Worm (Caenorhabditis elegans) whole organism, L1 larva: ENCODE measurements around the gene C56E6.2.

ENCODE experiments used
- C34B4.2 ChIP-seq: sonication (generic microtip); optimal IDR thresholded peaks from 2 replicates; lab custom pipeline; 2017; ENCODE audit warnings: mild to moderate bottlenecking, missing genetic modification characterization, missing compliant biosample characterization
- Y116A8C.19 ChIP-seq: sonication (generic microtip); optimal IDR thresholded peaks from 2 replicates; lab custom pipeline; 2016; ENCODE audit warnings: missing compliant biosample characterization, missing genetic modification characterization, borderline replicate concordance
- aly-2 ChIP-seq: fragments of 150-350 bp; optimal IDR thresholded peaks from 2 replicates; lab custom pipeline; 2014; ENCODE audit warnings: missing biosample characterization, missing genetic modification characterization
- blmp-1 ChIP-seq: fragments of 150-350 bp; optimal IDR thresholded peaks from 2 replicates; lab custom pipeline; 2014; ENCODE audit warnings: missing biosample characterization, missing genetic modification characterization
- ceh-63 ChIP-seq: fragments of 200-800 bp; sonication (Bioruptor generic); optimal IDR thresholded peaks from 2 replicates; lab custom pipeline; 2018; ENCODE audit warnings: mild to moderate bottlenecking, missing genetic modification characterization, missing compliant biosample characterization
- ceh-8 ChIP-seq: fragments of 200-800 bp; sonication (Bioruptor generic); optimal IDR thresholded peaks from 2 replicates; lab custom pipeline; 2018; ENCODE audit warnings: mild to moderate bottlenecking, missing genetic modification characterization, moderate library complexity, missing compliant biosample characterization
- ceh-82 ChIP-seq, 3 experiments: fragments of 150-350 bp in 1 of 3; sonication (generic microtip) in 2 of 3; optimal IDR thresholded peaks; 2 replicates each; lab custom pipeline; 2014 to 2017; ENCODE audit warnings: missing biosample characterization in 3 of 3, missing genetic modification characterization in 3 of 3
- ceh-88 ChIP-seq: fragments of 200-800 bp; sonication (Bioruptor generic); IDR thresholded peaks from 2 replicates; pipeline ENCODE4 v1.3.6; 2022; ENCODE audit warnings: missing genetic modification characterization, missing compliant biosample characterization
- dpl-1 ChIP-seq, 3 experiments: fragments of 150-350 bp in 2 of 3; sonication (generic microtip) in 1 of 3; optimal IDR thresholded peaks; 2 replicates each; lab custom pipeline; 2014 to 2017; ENCODE audit warnings: missing biosample characterization in 3 of 3, missing genetic modification characterization in 3 of 3, missing genetic modification reagents in 3 of 3
- efl-3 ChIP-seq: fragments of 200-800 bp; sonication (Bioruptor generic); optimal IDR thresholded peaks from 2 replicates; lab custom pipeline; 2018; ENCODE audit warnings: mild to moderate bottlenecking, missing genetic modification characterization, missing compliant biosample characterization
- egl-13 ChIP-seq: sonication (generic microtip); optimal IDR thresholded peaks from 2 replicates; lab custom pipeline; 2016; ENCODE audit warnings: missing genotype, missing genetic modification reagents, missing genetic modification characterization, missing compliant biosample characterization
- egl-27 ChIP-seq, 2 experiments: fragments of 150-350 bp in 1 of 2; sonication (generic microtip); optimal IDR thresholded peaks; 3 replicates each; lab custom pipeline; 2017 to 2018; ENCODE audit warnings: missing biosample characterization in 2 of 2, missing genetic modification characterization in 2 of 2, missing genetic modification reagents in 2 of 2
- elt-2 ChIP-seq: sonication (generic microtip); optimal IDR thresholded peaks from 2 replicates; lab custom pipeline; 2016; ENCODE audit warnings: missing genetic modification characterization, mild to moderate bottlenecking, inconsistent platforms, missing compliant biosample characterization, missing genetic modification reagents
- ets-5 ChIP-seq: fragments of 200-800 bp; sonication (Bioruptor generic); IDR thresholded peaks from 2 replicates; pipeline ENCODE4 v1.3.6; 2022; ENCODE audit warnings: missing genetic modification characterization, missing compliant biosample characterization
- fkh-10 ChIP-seq: sonication (generic microtip); optimal IDR thresholded peaks from 2 replicates; lab custom pipeline; 2017; ENCODE audit warnings: missing biosample characterization, missing genetic modification reagents, missing genetic modification characterization
- fkh-8 ChIP-seq: sonication (generic microtip); optimal IDR thresholded peaks from 2 replicates; lab custom pipeline; 2016; ENCODE audit warnings: mild to moderate bottlenecking, missing genetic modification characterization, missing compliant biosample characterization
- fos-1 ChIP-seq: fragments of 150-350 bp; optimal IDR thresholded peaks from 2 replicates; lab custom pipeline; 2014; ENCODE audit warnings: missing biosample characterization, missing genetic modification characterization
- grh-1 ChIP-seq: fragments of 200-800 bp; sonication (Bioruptor generic); IDR thresholded peaks from 2 replicates; pipeline ENCODE4 v1.3.6; 2022; ENCODE audit warnings: missing genetic modification reagents, missing genetic modification characterization, missing compliant biosample characterization
- hlh-17 ChIP-seq: fragments of 200-800 bp; sonication (Bioruptor generic); optimal IDR thresholded peaks from 2 replicates; lab custom pipeline; 2018; ENCODE audit warnings: missing genetic modification characterization, mild to moderate bottlenecking, missing compliant biosample characterization, moderate library complexity, borderline replicate concordance
- hlh-4 ChIP-seq: sonication (generic microtip); optimal IDR thresholded peaks from 2 replicates; lab custom pipeline; 2016; ENCODE audit warnings: mild to moderate bottlenecking, missing genetic modification characterization, missing compliant biosample characterization
- irx-1 ChIP-seq: sonication (generic microtip); optimal IDR thresholded peaks from 2 replicates; lab custom pipeline; 2016; ENCODE audit warnings: missing genetic modification characterization, missing compliant biosample characterization
- isw-1 ChIP-seq: fragments of 200-800 bp; sonication (Bioruptor generic); IDR thresholded peaks from 2 replicates; pipeline ENCODE4 v1.3.6; 2022; ENCODE audit warnings: missing genetic modification characterization, missing compliant biosample characterization
- jun-1 ChIP-seq: fragments of 150-350 bp; optimal IDR thresholded peaks from 2 replicates; lab custom pipeline; 2014; ENCODE audit warnings: missing biosample characterization, missing genetic modification reagents, missing genetic modification characterization
- lin-14 ChIP-seq: fragments of 200-800 bp; sonication (Bioruptor generic); optimal IDR thresholded peaks from 2 replicates; lab custom pipeline; 2018; ENCODE audit warnings: mild to moderate bottlenecking, missing genetic modification characterization, moderate library complexity, missing compliant biosample characterization
- lin-35 ChIP-seq, 2 experiments: fragments of 150-350 bp; optimal IDR thresholded peaks; 2 replicates each; lab custom pipeline; 2014; ENCODE audit warnings: missing biosample characterization in 2 of 2, missing genetic modification characterization in 2 of 2, missing genetic modification reagents in 2 of 2
- lin-39 ChIP-seq: fragments of 150-350 bp; optimal IDR thresholded peaks from 2 replicates; lab custom pipeline; 2014; ENCODE audit warnings: missing biosample characterization, missing genetic modification reagents, missing genetic modification characterization
- mef-2 ChIP-seq: fragments of 150-350 bp; optimal IDR thresholded peaks from 2 replicates; lab custom pipeline; 2014; ENCODE audit warnings: missing biosample characterization, missing genetic modification characterization
- mep-1 ChIP-seq: fragments of 150-350 bp; optimal IDR thresholded peaks from 2 replicates; lab custom pipeline; 2014; ENCODE audit warnings: missing biosample characterization, missing genetic modification characterization
- nhr-12 ChIP-seq: sonication (generic microtip); optimal IDR thresholded peaks from 2 replicates; lab custom pipeline; 2017; ENCODE audit warnings: missing biosample characterization, missing genetic modification characterization
- nhr-19 ChIP-seq: fragments of 200-800 bp; sonication (Bioruptor generic); conservative IDR thresholded peaks from 2 replicates; pipeline ENCODE4 v1.3.6; 2022; ENCODE audit warnings: missing genetic modification characterization, missing compliant biosample characterization
- nhr-237 ChIP-seq: fragments of 150-350 bp; optimal IDR thresholded peaks from 2 replicates; lab custom pipeline; 2014; ENCODE audit warnings: missing biosample characterization, missing genetic modification characterization
- nhr-71 ChIP-seq: sonication (generic microtip); optimal IDR thresholded peaks from 2 replicates; lab custom pipeline; 2016; ENCODE audit warnings: mild to moderate bottlenecking, missing genetic modification characterization, moderate library complexity, missing compliant biosample characterization
- nhr-76 ChIP-seq: sonication (generic microtip); optimal IDR thresholded peaks from 2 replicates; lab custom pipeline; 2017; ENCODE audit warnings: missing biosample characterization, missing genetic modification characterization
- nhr-84 ChIP-seq: sonication (generic microtip); optimal IDR thresholded peaks from 2 replicates; lab custom pipeline; 2017; ENCODE audit warnings: missing biosample characterization, missing genetic modification characterization
- nhr-85 ChIP-seq: sonication (generic microtip); peaks from one replicate; lab custom pipeline; 2016; ENCODE audit warnings: missing genetic modification characterization, inconsistent platforms, missing compliant biosample characterization
- nhr-90 ChIP-seq: sonication (generic microtip); optimal IDR thresholded peaks from 2 replicates; lab custom pipeline; 2016; ENCODE audit warnings: mild to moderate bottlenecking, missing genetic modification characterization, missing compliant biosample characterization; ENCODE audit not compliant: poor library complexity
- pag-3 ChIP-seq: sonication (generic microtip); optimal IDR thresholded peaks from 2 replicates; lab custom pipeline; 2017; ENCODE audit warnings: missing genetic modification characterization, mild to moderate bottlenecking, missing compliant biosample characterization, antibody characterized with exemption, borderline replicate concordance; ENCODE audit not compliant: insufficient read depth
- pax-3 ChIP-seq: fragments of 200-800 bp; sonication (Bioruptor generic); optimal IDR thresholded peaks from 2 replicates; lab custom pipeline; 2018; ENCODE audit warnings: mild to moderate bottlenecking, missing genetic modification characterization, moderate library complexity, missing compliant biosample characterization
- rnt-1 ChIP-seq: sonication (generic microtip); optimal IDR thresholded peaks from 2 replicates; lab custom pipeline; 2016; ENCODE audit warnings: mild to moderate bottlenecking, missing genetic modification characterization, moderate library complexity, missing compliant biosample characterization
- snpc-4 ChIP-seq: fragments of 150-350 bp; optimal IDR thresholded peaks from 2 replicates; lab custom pipeline; 2014; ENCODE audit warnings: missing biosample characterization, missing genetic modification characterization
- snu-23 ChIP-seq: sonication (generic microtip); optimal IDR thresholded peaks from 2 replicates; lab custom pipeline; 2016; ENCODE audit warnings: missing genetic modification characterization, missing compliant biosample characterization
- sptf-1 ChIP-seq: fragments of 150-350 bp; optimal IDR thresholded peaks from 2 replicates; lab custom pipeline; 2014; ENCODE audit warnings: missing biosample characterization, missing genetic modification characterization
- unc-130 ChIP-seq: fragments of 150-350 bp; optimal IDR thresholded peaks from 2 replicates; lab custom pipeline; 2017; ENCODE audit warnings: missing biosample characterization, missing genetic modification characterization, inconsistent platforms
- unc-86 ChIP-seq: sonication (generic microtip); optimal IDR thresholded peaks from 2 replicates; lab custom pipeline; 2016; ENCODE audit warnings: missing genetic modification characterization, missing compliant biosample characterization
- unc-98 ChIP-seq: fragments of 200-800 bp; sonication (Bioruptor generic); IDR thresholded peaks from 2 replicates; pipeline ENCODE4 v1.3.6; 2022; ENCODE audit warnings: missing genetic modification characterization, missing compliant biosample characterization
- vab-15 ChIP-seq: sonication (generic microtip); optimal IDR thresholded peaks from 2 replicates; lab custom pipeline; 2017; ENCODE audit warnings: missing genotype, mild to moderate bottlenecking, missing genetic modification characterization, missing compliant biosample characterization
- xbp-1 ChIP-seq: sonication (generic microtip); optimal IDR thresholded peaks from 2 replicates; lab custom pipeline; 2016; ENCODE audit warnings: missing genetic modification characterization, missing compliant biosample characterization
- ztf-4 ChIP-seq: fragments of 150-350 bp; optimal IDR thresholded peaks from 2 replicates; lab custom pipeline; 2014; ENCODE audit warnings: missing biosample characterization, missing genetic modification characterization

C56E6.2 gene

DNA sequence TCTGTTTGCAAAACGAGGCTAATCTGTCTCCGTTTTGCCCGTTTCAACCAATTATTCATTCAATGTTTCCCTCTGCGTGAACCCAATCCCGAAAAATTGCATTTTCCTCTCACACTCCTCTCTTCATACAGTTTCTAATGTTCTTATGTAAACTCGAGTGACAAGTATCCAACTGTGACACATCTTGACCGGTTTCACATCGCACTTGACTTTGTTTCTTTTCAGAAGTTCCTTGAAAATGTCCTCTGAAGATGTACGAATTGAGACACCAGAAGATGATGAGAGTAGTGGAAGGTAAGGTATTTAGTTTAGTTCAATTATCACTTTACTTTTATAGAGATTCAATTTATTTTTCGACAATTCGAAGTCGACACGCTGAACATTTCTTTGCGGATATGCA lies 7.2 kb downstream of the C56E6.2 start, which contains the start of gene abcx-1:
TSS of gene abcx-1 (plus strand) at position 224 of the 400 bp plus-strand sequence.
- TF ChIP-seq unc-130 (tag; lab: Kevin White, UChicago) (no peak), fkh-8 (no peak), nhr-85 (tag; lab: Kevin White, UChicago) (peak; percentile 79), pag-3 (tag; lab: Kevin White, UChicago) (no peak), hlh-17 (GFP tag; lab: Kevin White, UChicago) (no peak), grh-1 (GFP tag; lab: Robert Waterston, UW) (no peak), snpc-4 (tag; lab: Kevin White, UChicago) (no peak), lin-14 (GFP tag; lab: Kevin White, UChicago) (peak; percentile 45), nhr-12 (tag; lab: Kevin White, UChicago) (no peak), ceh-88 (GFP tag; lab: Robert Waterston, UW) (no peak), jun-1 (no peak)
- TF ChIP-seq, all 84 proteins: peak for 2

DNA sequence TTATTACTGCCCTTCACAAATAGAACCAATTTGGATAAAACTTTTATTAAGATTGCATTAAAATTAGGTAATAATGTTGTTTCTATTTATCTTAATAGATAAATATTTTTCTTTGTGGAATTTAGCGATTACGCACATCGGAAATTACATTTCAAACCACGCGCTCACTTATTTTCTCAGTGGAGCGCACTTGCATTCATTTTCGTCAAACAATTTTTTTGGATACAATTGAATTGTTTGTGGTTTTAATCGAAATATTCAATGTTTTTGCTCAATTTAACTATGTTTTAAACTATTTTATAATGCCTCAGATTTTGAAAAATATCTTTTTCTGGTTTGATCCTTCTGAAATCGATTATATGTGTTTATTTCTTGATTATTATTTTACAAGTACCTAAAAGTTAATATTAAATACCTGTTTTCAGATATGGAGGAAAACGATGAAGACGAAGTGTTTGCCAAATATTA lies 11.3 kb downstream of the C56E6.2 start, which contains the start of gene utp-20:
TSS of gene utp-20 (plus strand) at position 418 of the 468 bp plus-strand sequence.
- TF ChIP-seq grh-1 (GFP tag; lab: Robert Waterston, UW) (no peak), sptf-1 (tag; lab: Kevin White, UChicago) (no peak), pax-3 (tag; lab: Kevin White, UChicago) (no peak), ceh-8 (GFP tag; lab: Kevin White, UChicago) (no peak), unc-130 (tag; lab: Kevin White, UChicago) (peak; percentile 19), hlh-4 (no peak), xbp-1 (peak; percentile 56), vab-15 (tag; lab: Kevin White, UChicago) (no peak), elt-2 (tag; lab: Kevin White, UChicago) (peak; percentile 5), lin-35 (GFP tag; optimal IDR thresholded peaks at IDR 0.05; lab: Kevin White, UChicago) (peak; percentile 90 to 97), jun-1 (no peak), fkh-10 (GFP tag; lab: Kevin White, UChicago) (peak; percentile 3), ceh-63 (GFP tag; lab: Kevin White, UChicago) (no peak), mef-2 (tag; lab: Kevin White, UChicago) (no peak), blmp-1 (tag; lab: Kevin White, UChicago) (peak; percentile 49), nhr-84 (tag; lab: Kevin White, UChicago) (no peak), Y116A8C.19 (no peak), nhr-237 (no peak), C34B4.2 (tag; lab: Kevin White, UChicago) (no peak), irx-1 (tag; lab: Kevin White, UChicago) (no peak), ceh-82 (tag; optimal IDR thresholded peaks at IDR 0.05; lab: Kevin White, UChicago) (peak in 2 of 3 experiments; percentile 4 to 43), fos-1 (tag; lab: Kevin White, UChicago) (no peak), ztf-4 (tag; lab: Kevin White, UChicago) (no peak), isw-1 (no peak; the same call in 1 of the 2 replicates), fkh-8 (peak; percentile 26), pag-3 (tag; lab: Kevin White, UChicago) (no peak), ceh-88 (GFP tag; lab: Robert Waterston, UW) (no peak), snu-23 (GFP tag; lab: Kevin White, UChicago) (peak; percentile 67), egl-13 (no peak), efl-3 (no peak), dpl-1 (GFP tag; optimal IDR thresholded peaks at IDR 0.05; lab: Kevin White, UChicago) (peak; percentile 83 to 93 (median 92)), nhr-85 (tag; lab: Kevin White, UChicago) (peak; percentile 65), nhr-12 (tag; lab: Kevin White, UChicago) (no peak), unc-98 (GFP tag; lab: Robert Waterston, UW) (no peak), rnt-1 (tag; lab: Kevin White, UChicago) (peak; percentile 52), lin-14 (GFP tag; lab: Kevin White, UChicago) (peak; percentile 60), aly-2 (no peak), nhr-76 (no peak), mep-1 (peak; percentile 62), unc-86 (no peak), nhr-90 (tag; lab: Kevin White, UChicago) (peak; percentile 55), nhr-71 (tag; lab: Kevin White, UChicago) (peak; percentile 66), egl-27 (tag; optimal IDR thresholded peaks at IDR 0.05; lab: Kevin White, UChicago) (no peak), nhr-19 (GFP tag; lab: Robert Waterston, UW) (no peak; the same call in 1 of the 2 replicates), lin-39 (tag; lab: Kevin White, UChicago) (peak; percentile 2), ets-5 (no peak)
